Worm (Caenorhabditis elegans) whole organism, L4 larva: Measurements from ENCODE around the gene F35H8.2.

Source experiments
- D1046.2 ChIP-seq: fragments of 200-800 bp; sonication (Bioruptor generic); IDR thresholded peaks from 2 replicates; pipeline ENCODE4 v1.3.6; 2022; ENCODE audit warnings: missing genetic modification characterization, missing compliant biosample characterization
- F26F4.8 ChIP-seq: fragments of 200-800 bp; sonication (Bioruptor generic); conservative IDR thresholded peaks from 2 replicates; pipeline ENCODE4 v1.3.6; 2022; ENCODE audit warnings: missing genetic modification characterization, missing compliant biosample characterization
- T20F7.1 ChIP-seq: fragments of 200-800 bp; sonication (Bioruptor generic); optimal IDR thresholded peaks from 2 replicates; lab custom pipeline; 2018; ENCODE audit warnings: mild to moderate bottlenecking, missing genetic modification characterization, missing compliant biosample characterization
- Y105C5A.15 ChIP-seq: fragments of 200-800 bp; sonication (Bioruptor generic); IDR thresholded peaks from 2 replicates; pipeline ENCODE4 v1.3.6; 2022; ENCODE audit warnings: missing genetic modification characterization, missing compliant biosample characterization
- Y48G9A.11 ChIP-seq: fragments of 200-800 bp; sonication (Bioruptor generic); IDR thresholded peaks from 2 replicates; pipeline ENCODE4 v1.3.6; 2022; ENCODE audit warnings: missing genetic modification reagents, missing genetic modification characterization, missing compliant biosample characterization
- Y75B8A.6 ChIP-seq: fragments of 200-800 bp; sonication (Bioruptor generic); IDR thresholded peaks from 2 replicates; pipeline ENCODE4 v1.3.6; 2022; ENCODE audit warnings: missing genetic modification reagents, missing genetic modification characterization, missing compliant biosample characterization
- ZK337.2 ChIP-seq: fragments of 200-800 bp; sonication (Bioruptor generic); IDR thresholded peaks from 2 replicates; pipeline ENCODE4 v1.3.6; 2022; ENCODE audit warnings: missing genetic modification reagents, missing genetic modification characterization, missing compliant biosample characterization
- ZK546.5 ChIP-seq, 2 experiments: sonication (generic microtip); optimal IDR thresholded peaks; 2 replicates each; lab custom pipeline; 2017; ENCODE audit warnings: missing biosample characterization in 2 of 2, missing genetic modification characterization in 2 of 2
- aha-1 ChIP-seq: fragments of 150-350 bp; peaks from one replicate; lab custom pipeline; 2014; ENCODE audit warnings: missing biosample characterization, missing genetic modification characterization
- aly-2 ChIP-seq: sonication (generic microtip); optimal IDR thresholded peaks from 2 replicates; lab custom pipeline; 2018; ENCODE audit warnings: missing biosample characterization, missing genetic modification characterization
- ceh-28 ChIP-seq: fragments of 150-350 bp; optimal IDR thresholded peaks from 2 replicates; lab custom pipeline; 2014; ENCODE audit warnings: missing biosample characterization, missing genetic modification reagents, missing genetic modification characterization
- ceh-32 ChIP-seq: sonication (generic microtip); optimal IDR thresholded peaks from 2 replicates; lab custom pipeline; 2016; ENCODE audit warnings: mild to moderate bottlenecking, missing genetic modification characterization, missing compliant biosample characterization; ENCODE audit not compliant: poor library complexity
- ceh-44 ChIP-seq: fragments of 200-800 bp; sonication (Bioruptor generic); IDR thresholded peaks from 2 replicates; pipeline ENCODE4 v1.3.6; 2022; ENCODE audit warnings: missing genetic modification reagents, missing genetic modification characterization, missing compliant biosample characterization
- ceh-62 ChIP-seq: sonication (generic microtip); optimal IDR thresholded peaks from 2 replicates; lab custom pipeline; 2017; ENCODE audit warnings: missing biosample characterization, missing genetic modification characterization
- daf-16 ChIP-seq, 3 experiments: sonication (generic microtip); optimal IDR thresholded peaks; 2 replicates each; lab custom pipeline; 2016 to 2017; ENCODE audit warnings: missing genetic modification characterization in 3 of 3, missing genetic modification reagents in 3 of 3, mild to moderate bottlenecking in 2 of 3, missing compliant biosample characterization in 2 of 3, missing biosample characterization in 1 of 3, moderate library complexity in 1 of 3
- daf-8 ChIP-seq: fragments of 200-800 bp; sonication (Bioruptor generic); IDR thresholded peaks from 2 replicates; pipeline ENCODE4 v1.3.6; 2022; ENCODE audit warnings: missing genetic modification characterization, missing compliant biosample characterization
- dmd-6 ChIP-seq: fragments of 200-800 bp; sonication (Bioruptor generic); IDR thresholded peaks from 2 replicates; pipeline ENCODE4 v1.3.6; 2022; ENCODE audit warnings: missing genetic modification reagents, missing genetic modification characterization, missing compliant biosample characterization
- hlh-30 ChIP-seq: sonication (generic microtip); optimal IDR thresholded peaks from 2 replicates; lab custom pipeline; 2017; ENCODE audit warnings: antibody characterized with exemption, mild to moderate bottlenecking, missing genetic modification characterization, missing compliant biosample characterization; ENCODE audit not compliant: insufficient read depth
- jun-1 ChIP-seq: fragments of 150-350 bp; optimal IDR thresholded peaks from 2 replicates; lab custom pipeline; 2014; ENCODE audit warnings: missing biosample characterization, missing genetic modification reagents, missing genetic modification characterization
- lin-13 ChIP-seq: fragments of 150-350 bp; optimal IDR thresholded peaks from 2 replicates; lab custom pipeline; 2014; ENCODE audit warnings: missing biosample characterization, missing genetic modification reagents, missing genetic modification characterization
- lin-15B ChIP-seq: fragments of 150-350 bp; sonication (generic microtip); optimal IDR thresholded peaks from 3 replicates; lab custom pipeline; 2014; ENCODE audit warnings: missing biosample characterization, missing genetic modification characterization
- lin-29 ChIP-seq: fragments of 200-800 bp; sonication (Bioruptor generic); IDR thresholded peaks from 2 replicates; pipeline ENCODE4 v1.3.6; 2022; ENCODE audit warnings: missing genetic modification reagents, missing genetic modification characterization, missing compliant biosample characterization
- lir-3 ChIP-seq: sonication (generic microtip); optimal IDR thresholded peaks from 2 replicates; lab custom pipeline; 2016; ENCODE audit warnings: mild to moderate bottlenecking, missing genetic modification characterization, missing compliant biosample characterization
- lsy-2 ChIP-seq, 2 experiments: fragments of 150-350 bp in 1 of 2; sonication (generic microtip) in 1 of 2; optimal IDR thresholded peaks; 2 replicates each; lab custom pipeline; 2014 to 2017; ENCODE audit warnings: missing biosample characterization in 2 of 2, missing genetic modification characterization in 2 of 2
- madf-9 ChIP-seq: fragments of 200-800 bp; sonication (Bioruptor generic); conservative IDR thresholded peaks from 2 replicates; pipeline ENCODE4 v1.3.6; 2022; ENCODE audit warnings: missing genetic modification reagents, missing genetic modification characterization, missing compliant biosample characterization
- mdl-1 ChIP-seq, 2 experiments: fragments of 150-350 bp in 1 of 2; sonication (generic microtip) in 1 of 2; optimal IDR thresholded peaks; 2 replicates each; lab custom pipeline; 2014 to 2017; ENCODE audit warnings: missing biosample characterization in 2 of 2, missing genetic modification characterization in 2 of 2
- mxl-2 ChIP-seq: fragments of 200-800 bp; sonication (Bioruptor generic); conservative IDR thresholded peaks from 2 replicates; pipeline ENCODE4 v1.3.6; 2022; ENCODE audit warnings: missing genetic modification reagents, missing genetic modification characterization, missing compliant biosample characterization
- mxl-3 ChIP-seq: fragments of 200-800 bp; sonication (Bioruptor generic); optimal IDR thresholded peaks from 2 replicates; lab custom pipeline; 2018; ENCODE audit warnings: mild to moderate bottlenecking, missing genetic modification characterization, missing compliant biosample characterization
- nhr-10 ChIP-seq: fragments of 150-350 bp; optimal IDR thresholded peaks from 2 replicates; lab custom pipeline; 2014; ENCODE audit warnings: missing biosample characterization, missing genetic modification characterization
- nhr-11 ChIP-seq: fragments of 150-350 bp; optimal IDR thresholded peaks from 2 replicates; lab custom pipeline; 2014; ENCODE audit warnings: missing biosample characterization, missing genetic modification characterization
- nhr-237 ChIP-seq: sonication (generic microtip); optimal IDR thresholded peaks from 2 replicates; lab custom pipeline; 2017; ENCODE audit warnings: missing biosample characterization, missing genetic modification characterization
- nhr-28 ChIP-seq: fragments of 150-350 bp; optimal IDR thresholded peaks from 2 replicates; lab custom pipeline; 2014; ENCODE audit warnings: missing biosample characterization, missing genetic modification characterization
- nhr-48 ChIP-seq: sonication (generic microtip); optimal IDR thresholded peaks from 2 replicates; lab custom pipeline; 2016; ENCODE audit warnings: mild to moderate bottlenecking, missing genetic modification characterization, missing compliant biosample characterization
- nhr-6 ChIP-seq: fragments of 150-350 bp; optimal IDR thresholded peaks from 2 replicates; lab custom pipeline; 2014; ENCODE audit warnings: missing biosample characterization, missing genetic modification characterization
- nhr-77 ChIP-seq: fragments of 150-350 bp; optimal IDR thresholded peaks from 2 replicates; lab custom pipeline; 2014; ENCODE audit warnings: missing biosample characterization, missing genetic modification characterization
- pqm-1 ChIP-seq: sonication (generic microtip); optimal IDR thresholded peaks from 2 replicates; lab custom pipeline; 2017; ENCODE audit warnings: missing biosample characterization, missing genetic modification characterization
- sdz-12 ChIP-seq: fragments of 200-800 bp; sonication (Bioruptor generic); optimal IDR thresholded peaks from 2 replicates; lab custom pipeline; 2018; ENCODE audit warnings: mild to moderate bottlenecking, missing genetic modification characterization, missing compliant biosample characterization
- snpc-4 ChIP-seq: fragments of 150-350 bp; optimal IDR thresholded peaks from 2 replicates; lab custom pipeline; 2014; ENCODE audit warnings: missing biosample characterization, missing genetic modification characterization
- spr-1 ChIP-seq: sonication (generic microtip); optimal IDR thresholded peaks from 2 replicates; lab custom pipeline; 2016; ENCODE audit warnings: mild to moderate bottlenecking, missing genetic modification characterization, missing compliant biosample characterization
- spr-3 ChIP-seq: fragments of 200-800 bp; sonication (Bioruptor generic); optimal IDR thresholded peaks from 2 replicates; lab custom pipeline; 2018; ENCODE audit warnings: mild to moderate bottlenecking, missing genetic modification characterization, missing compliant biosample characterization
- unc-39 ChIP-seq: sonication (generic microtip); optimal IDR thresholded peaks from 2 replicates; lab custom pipeline; 2017; ENCODE audit warnings: missing biosample characterization, missing genetic modification characterization
- unc-62 ChIP-seq, 3 experiments: fragments of 150-350 bp in 1 of 3; sonication (generic microtip); optimal IDR thresholded peaks in 2 of 3; peaks in 1 of 3; 1 replicate in 1 of 3; 2 replicates in 2 of 3; lab custom pipeline; 2014 to 2017; ENCODE audit warnings: missing biosample characterization in 3 of 3, missing genetic modification characterization in 3 of 3, missing genetic modification reagents in 3 of 3, missing genotype in 1 of 3
- zfp-2 ChIP-seq: sonication (generic microtip); optimal IDR thresholded peaks from 2 replicates; lab custom pipeline; 2016; ENCODE audit warnings: mild to moderate bottlenecking, missing genetic modification characterization, missing compliant biosample characterization
- zfp-3 ChIP-seq: fragments of 200-800 bp; sonication (Bioruptor generic); conservative IDR thresholded peaks from 2 replicates; pipeline ENCODE4 v1.3.6; 2022; ENCODE audit warnings: missing genetic modification reagents, missing genetic modification characterization, missing compliant biosample characterization
- ztf-11 ChIP-seq: fragments of 150-350 bp; optimal IDR thresholded peaks from 2 replicates; lab custom pipeline; 2014; ENCODE audit warnings: missing biosample characterization, missing genetic modification characterization
- ztf-7 ChIP-seq: fragments of 150-350 bp; optimal IDR thresholded peaks from 2 replicates; lab custom pipeline; 2014; ENCODE audit warnings: missing biosample characterization, missing genetic modification characterization

The F35H8.2 gene

DNA sequence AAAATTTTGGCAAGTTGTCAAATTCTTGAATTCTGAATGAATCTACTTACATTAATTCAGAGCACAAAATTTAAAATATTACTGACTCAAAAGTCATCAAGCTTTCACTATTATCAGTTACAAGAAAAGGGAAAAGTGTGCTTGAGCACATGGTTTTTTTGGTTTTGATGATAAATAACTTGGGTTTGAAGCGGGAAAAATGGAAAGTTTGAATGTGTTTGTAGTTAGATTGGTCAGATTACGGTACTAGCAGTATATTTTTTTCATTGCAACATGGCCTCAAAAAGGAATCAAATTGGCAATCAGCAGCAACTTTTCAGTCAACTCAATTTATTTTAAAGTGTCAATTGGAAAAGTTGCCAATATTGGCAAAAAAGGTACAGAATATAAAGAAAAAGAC lies 49.4 kb downstream of the F35H8.2 start:
- no peak for TF ChIP-seq zfp-2
- no peak for TF ChIP-seq spr-1
- TF ChIP-seq dmd-6 (GFP tag; lab: Robert Waterston, UW), result peak; percentile 52; the same call in 1 of the 2 replicates
- peak; percentile 37 for TF ChIP-seq pqm-1 (tag; lab: Kevin White, UChicago)
- no peak for TF ChIP-seq aly-2 (tag; lab: Kevin White, UChicago)
- peak; percentile 40 for TF ChIP-seq nhr-28
- TF ChIP-seq ztf-11, result no peak
- no peak for TF ChIP-seq mxl-2 (GFP tag; lab: Robert Waterston, UW)
- TF ChIP-seq F26F4.8 (GFP tag; lab: Robert Waterston, UW), result no peak
- TF ChIP-seq hlh-30 (tag; lab: Kevin White, UChicago), result peak; percentile 25
- TF ChIP-seq lin-15B (tag; lab: Kevin White, UChicago), result no peak
- no peak for TF ChIP-seq Y75B8A.6 (GFP tag; lab: Robert Waterston, UW)
- TF ChIP-seq mxl-3 (GFP tag; lab: Kevin White, UChicago), result no peak
- TF ChIP-seq daf-16 (GFP tag; optimal IDR thresholded peaks at IDR 0.05; lab: Kevin White, UChicago), result no peak
- peak; percentile 47 for TF ChIP-seq daf-16 (tag; optimal IDR thresholded peaks at IDR 0.05; lab: Kevin White, UChicago)
- TF ChIP-seq nhr-10 (tag; lab: Kevin White, UChicago), result no peak
- TF ChIP-seq snpc-4, result no peak
- no peak for TF ChIP-seq Y105C5A.15
- peak; percentile 15 for TF ChIP-seq nhr-77 (tag; lab: Kevin White, UChicago)
- TF ChIP-seq D1046.2, result no peak
- TF ChIP-seq lsy-2 (tag; optimal IDR thresholded peaks at IDR 0.05; lab: Kevin White, UChicago), result peak in 1 of 2 experiments; percentile 4

DNA sequence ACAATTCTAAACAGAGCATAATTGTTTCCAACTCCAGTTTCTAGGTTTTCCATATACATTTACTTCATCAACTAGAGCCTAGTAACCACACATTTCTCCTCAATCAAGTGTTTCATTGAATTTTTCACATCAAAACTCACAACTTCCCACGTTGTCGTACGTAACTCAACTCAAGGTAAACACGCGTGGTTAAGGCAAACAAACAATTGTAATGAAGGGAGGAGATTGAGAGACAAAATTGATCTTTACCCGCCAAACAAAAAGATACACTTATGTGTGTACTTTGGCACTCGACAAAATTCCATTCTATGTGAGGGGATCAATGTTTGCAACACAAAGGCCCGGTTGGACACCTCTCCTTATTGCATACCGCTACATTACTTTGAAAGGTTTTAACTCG lies 50.0 kb downstream of the F35H8.2 start, which contains the start of gene nhr-19:
nhr-19 (minus strand) TSS at position 191 of the 400 bp plus-strand sequence.
- no peak for TF ChIP-seq daf-16 (GFP tag; optimal IDR thresholded peaks at IDR 0.05; lab: Kevin White, UChicago)
- peak; percentile 63 for TF ChIP-seq daf-16 (tag; optimal IDR thresholded peaks at IDR 0.05; lab: Kevin White, UChicago)
- peak; percentile 33 for TF ChIP-seq mxl-3 (GFP tag; lab: Kevin White, UChicago)
- peak; percentile 23 for TF ChIP-seq nhr-28
- TF ChIP-seq unc-62 (GFP tag; optimal IDR thresholded peaks at IDR 0.05 in 1 of 2; lab: Kevin White, UChicago), result peak in 1 of 2 experiments; percentile 88
- no peak for TF ChIP-seq unc-62 (tag; optimal IDR thresholded peaks at IDR 0.05; lab: Kevin White, UChicago)
- peak; percentile 74 for TF ChIP-seq nhr-11 (tag; lab: Kevin White, UChicago)
- no peak for TF ChIP-seq ceh-32 (tag; lab: Kevin White, UChicago)
- no peak for TF ChIP-seq Y75B8A.6 (GFP tag; lab: Robert Waterston, UW)
- peak; percentile 72 for TF ChIP-seq aha-1 (tag; lab: Kevin White, UChicago)
- TF ChIP-seq, all 104 proteins: peak for 6

DNA sequence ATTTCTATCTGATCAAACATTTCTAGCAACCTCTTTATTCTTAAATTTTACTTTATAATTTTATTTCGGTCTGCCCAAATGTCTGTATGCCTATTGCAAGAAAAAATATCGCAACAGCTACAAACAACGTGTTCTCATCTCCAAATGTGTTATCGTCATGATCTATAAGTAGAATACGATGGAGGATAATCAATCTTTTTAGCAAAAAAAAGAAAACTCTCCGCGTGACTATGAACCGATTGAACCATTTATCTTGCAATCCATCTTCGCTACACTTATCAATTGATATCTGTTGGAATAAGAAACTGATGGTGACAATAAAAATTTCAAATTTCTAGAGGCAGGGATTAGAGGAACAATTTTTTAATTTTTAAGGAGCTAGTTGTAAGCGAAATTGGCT lies 50.7 kb downstream of the F35H8.2 start:
- TF ChIP-seq nhr-6 (tag; lab: Kevin White, UChicago) (no peak), lin-13 (GFP tag; lab: Kevin White, UChicago) (no peak), ztf-7 (tag; lab: Kevin White, UChicago) (no peak), nhr-11 (tag; lab: Kevin White, UChicago) (peak; percentile 42), ceh-28 (tag; lab: Kevin White, UChicago) (no peak), lsy-2 (tag; optimal IDR thresholded peaks at IDR 0.05; lab: Kevin White, UChicago) (no peak), lin-29 (GFP tag; lab: Robert Waterston, UW) (no peak), daf-8 (GFP tag; lab: Robert Waterston, UW) (no peak), ceh-44 (GFP tag; lab: Robert Waterston, UW) (no peak), ceh-32 (tag; lab: Kevin White, UChicago) (no peak), jun-1 (tag; lab: Kevin White, UChicago) (no peak), unc-62 (GFP tag; optimal IDR thresholded peaks at IDR 0.05 in 1 of 2; lab: Kevin White, UChicago) (peak in 1 of 2 experiments; percentile 8), unc-62 (tag; optimal IDR thresholded peaks at IDR 0.05; lab: Kevin White, UChicago) (no peak), zfp-2 (no peak), ZK337.2 (GFP tag; lab: Robert Waterston, UW) (no peak), nhr-237 (no peak), Y48G9A.11 (GFP tag; lab: Robert Waterston, UW) (no peak), ceh-62 (tag; lab: Kevin White, UChicago) (no peak), lir-3 (tag; lab: Kevin White, UChicago) (no peak), sdz-12 (GFP tag; lab: Kevin White, UChicago) (no peak), madf-9 (GFP tag; lab: Robert Waterston, UW) (no peak), D1046.2 (no peak), spr-3 (GFP tag; lab: Kevin White, UChicago) (no peak), mdl-1 (tag; optimal IDR thresholded peaks at IDR 0.05; lab: Kevin White, UChicago) (peak in 1 of 2 experiments; percentile 59), zfp-3 (GFP tag; lab: Robert Waterston, UW) (no peak), lin-15B (tag; lab: Kevin White, UChicago) (no peak), ZK546.5 (tag; optimal IDR thresholded peaks at IDR 0.05; lab: Kevin White, UChicago) (no peak), nhr-48 (tag; lab: Kevin White, UChicago) (no peak), T20F7.1 (GFP tag; lab: Kevin White, UChicago) (no peak), unc-39 (tag; lab: Kevin White, UChicago) (no peak)
